Fruit fly (Drosophila melanogaster): ENCODE results near the gene Alp11.

- TF ChIP-seq pnt (GFP tag; optimal IDR thresholded peaks at IDR 0.05) (no peak), CG14710 (tag; optimal IDR thresholded peaks at IDR 0.05) (no peak), CG2129 (GFP tag; IDR thresholded peaks at IDR 0.05; ENCODE audit: partially characterized antibody) (no peak), BEAF-32 (GFP tag; optimal IDR thresholded peaks at IDR 0.05) (no peak), gt (GFP tag; IDR thresholded peaks at IDR 0.05) (no peak), tap (tag; optimal IDR thresholded peaks at IDR 0.05) (no peak), CG4730 (GFP tag; IDR thresholded peaks at IDR 0.05) (no peak), psq (GFP tag; optimal IDR thresholded peaks at IDR 0.05) (no peak), CG42726 (GFP tag; IDR thresholded peaks at IDR 0.05; ENCODE audit: partially characterized antibody) (no peak), h (optimal IDR thresholded peaks at IDR 0.05) (no peak), HmgD (GFP tag; optimal IDR thresholded peaks at IDR 0.05) (no peak)
These were observed 23.4 kb downstream of the Alp11 start for dm6 chrX:15610957-15611356.

Data from whole organism, embryonic.